Fruit fly (Drosophila melanogaster) S2 (cell line): ENCODE measurements around the gene lawc.

Source experiments
- CG8478 ChIP-seq: fragments of >200 bp; optimal IDR thresholded peaks from 2 replicates; lab custom pipeline; 2018
- CTCF ChIP-seq, 2 experiments: fragments of >200 bp; optimal IDR thresholded peaks; 2 replicates each; lab custom pipeline; 2018

DNA sequence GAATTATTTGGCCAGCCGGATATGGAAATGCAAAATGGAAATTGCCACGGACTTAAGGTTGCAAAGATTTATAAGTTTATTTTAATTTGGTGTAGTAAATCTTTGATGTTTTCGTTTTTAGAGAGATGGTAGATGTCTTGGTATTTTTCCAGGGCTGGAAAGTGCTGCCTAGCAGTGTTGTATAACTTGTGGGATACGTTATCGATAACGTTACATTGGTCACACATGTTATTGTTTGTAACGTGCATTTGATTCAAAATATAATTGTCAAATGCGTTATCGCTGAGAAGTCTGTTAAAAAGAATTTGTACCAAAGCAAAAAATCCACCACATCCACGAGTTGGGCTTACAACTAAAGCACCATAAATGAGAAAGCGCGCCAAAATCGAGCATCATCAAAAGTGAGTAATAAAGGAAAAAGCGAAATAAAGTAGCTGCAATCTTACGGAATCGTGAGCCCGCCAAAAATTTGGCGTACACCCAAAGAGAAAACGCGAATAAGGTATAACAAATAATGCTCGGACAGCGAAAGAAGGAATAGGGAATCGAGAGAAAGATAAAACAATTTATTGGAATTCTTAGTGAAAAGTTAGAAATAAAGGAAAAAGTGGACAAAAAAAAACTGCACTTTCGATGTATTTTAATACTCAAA, 4.2 kb downstream of the lawc start, which contains the start of gene PIG-T:
- no peak for TF ChIP-seq CG8478
- no peak for TF ChIP-seq CTCF (optimal IDR thresholded peaks at IDR 0.05; lab: Kevin White, UChicago)
